Fruit fly (Drosophila melanogaster) whole organism, prepupa: ENCODE results near the gene CG17660.
A peak's percentile ranks its signal among the peaks of the same experiment; 100 is the strongest.

Experiments used
- Blimp-1 ChIP-seq: fragments of 200-800 bp; sonication (Bioruptor generic); optimal IDR thresholded peaks from 3 replicates; lab custom pipeline; 2017; ENCODE audit warnings: missing biosample characterization, missing genetic modification characterization, mild to moderate bottlenecking, moderate library complexity, missing genetic modification reagents
- CG1621 ChIP-seq: fragments of 200-800 bp; sonication (Bioruptor generic); optimal IDR thresholded peaks from 3 replicates; lab custom pipeline; 2018; ENCODE audit warnings: missing biosample characterization, mild to moderate bottlenecking, missing genetic modification characterization
- CG3032 ChIP-seq: fragments of 200-800 bp; optimal IDR thresholded peaks from 2 replicates; lab custom pipeline; 2019; ENCODE audit warnings: missing biosample characterization, mild to moderate bottlenecking, missing genetic modification characterization, moderate library complexity
- CG6854 ChIP-seq: fragments of 200-800 bp; sonication (Bioruptor generic); optimal IDR thresholded peaks from 2 replicates; lab custom pipeline; 2017; ENCODE audit warnings: missing biosample characterization, mild to moderate bottlenecking, missing genetic modification characterization
- Gug ChIP-seq: fragments of 200-800 bp; sonication (Bioruptor generic); IDR thresholded peaks from 2 replicates; pipeline ENCODE4 v1.3.6; 2022; ENCODE audit warnings: missing biosample characterization, missing genetic modification characterization
- Sox102F ChIP-seq: fragments of 200-800 bp; sonication (Bioruptor generic); optimal IDR thresholded peaks from 2 replicates; lab custom pipeline; 2016; ENCODE audit warnings: missing biosample characterization, mild to moderate bottlenecking, missing genetic modification characterization
- dsx ChIP-seq: fragments of 200-800 bp; optimal IDR thresholded peaks from 3 replicates; lab custom pipeline; 2019; ENCODE audit warnings: missing biosample characterization, mild to moderate bottlenecking, missing genetic modification characterization, moderate library complexity; ENCODE audit not compliant: poor library complexity, severe bottlenecking
- fd59A ChIP-seq: fragments of 200-800 bp; sonication (Bioruptor generic); optimal IDR thresholded peaks from 2 replicates; lab custom pipeline; 2017; ENCODE audit warnings: missing biosample characterization, mild to moderate bottlenecking, missing genetic modification characterization, missing genetic modification reagents
- vri ChIP-seq: fragments of 200-800 bp; sonication (Bioruptor generic); optimal IDR thresholded peaks from 3 replicates; lab custom pipeline; 2016; ENCODE audit warnings: missing biosample characterization, mild to moderate bottlenecking, missing genetic modification characterization

- TF ChIP-seq Sox102F (GFP tag; lab: Kevin White, UChicago) = no peak
- TF ChIP-seq Blimp-1 (GFP tag; lab: Kevin White, UChicago) = peak; percentile 64
- TF ChIP-seq vri (GFP tag; lab: Kevin White, UChicago) = no peak
- TF ChIP-seq CG1621 (tag; lab: Kevin White, UChicago) = no peak
- TF ChIP-seq CG3032 (tag; lab: Kevin White, UChicago) = no peak
- TF ChIP-seq Gug (GFP tag; lab: Robert Waterston, UW) = no peak
- TF ChIP-seq CG6854 (GFP tag; lab: Kevin White, UChicago) = no peak
- no peak for TF ChIP-seq dsx
- no peak for TF ChIP-seq fd59A (GFP tag; lab: Kevin White, UChicago)
Observed at dm6 chr2L:1663066-1663465, 47.2 kb downstream of the CG17660 start.
